Worm (Caenorhabditis elegans) whole organism, L4 larva: ENCODE data around the gene C33A12.19.

Experiments
- F37D6.2 ChIP-seq: sonication (generic microtip); optimal IDR thresholded peaks from 2 replicates; lab custom pipeline; 2016; ENCODE audit warnings: mild to moderate bottlenecking, missing genetic modification characterization, missing compliant biosample characterization
- R02D3.7 ChIP-seq: fragments of 150-350 bp; sonication (generic microtip); optimal IDR thresholded peaks from 3 replicates; lab custom pipeline; 2014; ENCODE audit warnings: missing biosample characterization, missing genetic modification characterization
- aly-2 ChIP-seq: sonication (generic microtip); optimal IDR thresholded peaks from 2 replicates; lab custom pipeline; 2018; ENCODE audit warnings: missing biosample characterization, missing genetic modification characterization
- ceh-28 ChIP-seq: fragments of 150-350 bp; optimal IDR thresholded peaks from 2 replicates; lab custom pipeline; 2014; ENCODE audit warnings: missing biosample characterization, missing genetic modification reagents, missing genetic modification characterization
- lim-7 ChIP-seq: fragments of 200-800 bp; sonication (Bioruptor generic); IDR thresholded peaks from 2 replicates; pipeline ENCODE4 v1.3.6; 2022; ENCODE audit warnings: missing genetic modification characterization, missing compliant biosample characterization
- lin-38 ChIP-seq: fragments of 200-800 bp; sonication (Bioruptor generic); IDR thresholded peaks from 2 replicates; pipeline ENCODE4 v1.3.6; 2022; ENCODE audit warnings: missing genetic modification reagents, missing genetic modification characterization, missing compliant biosample characterization
- mdt-29 ChIP-seq: fragments of 200-800 bp; sonication (Bioruptor generic); IDR thresholded peaks from 2 replicates; pipeline ENCODE4 v1.3.6; 2022; ENCODE audit warnings: missing genetic modification reagents, missing genetic modification characterization, missing compliant biosample characterization
- nhr-6 ChIP-seq: fragments of 150-350 bp; optimal IDR thresholded peaks from 2 replicates; lab custom pipeline; 2014; ENCODE audit warnings: missing biosample characterization, missing genetic modification characterization
- nhr-77 ChIP-seq: fragments of 150-350 bp; optimal IDR thresholded peaks from 2 replicates; lab custom pipeline; 2014; ENCODE audit warnings: missing biosample characterization, missing genetic modification characterization
- set-16 ChIP-seq: fragments of 200-800 bp; sonication (Bioruptor generic); IDR thresholded peaks from 2 replicates; pipeline ENCODE4 v1.3.6; 2022; ENCODE audit warnings: missing genetic modification reagents, missing genetic modification characterization, missing compliant biosample characterization
- snpc-4 ChIP-seq: fragments of 150-350 bp; optimal IDR thresholded peaks from 2 replicates; lab custom pipeline; 2014; ENCODE audit warnings: missing biosample characterization, missing genetic modification characterization
- ztf-11 ChIP-seq: fragments of 150-350 bp; optimal IDR thresholded peaks from 2 replicates; lab custom pipeline; 2014; ENCODE audit warnings: missing biosample characterization, missing genetic modification characterization

ce11 chrIV:9527002-9527401 lies 10.2 kb downstream of the C33A12.19 start:
- TF ChIP-seq nhr-6 (tag; lab: Kevin White, UChicago) (peak; percentile 9), R02D3.7 (tag; lab: Kevin White, UChicago) (no peak), aly-2 (tag; lab: Kevin White, UChicago) (no peak), nhr-77 (tag; lab: Kevin White, UChicago) (peak; percentile 60), snpc-4 (no peak), mdt-29 (GFP tag; lab: Robert Waterston, UW) (no peak), set-16 (GFP tag; lab: Robert Waterston, UW) (no peak), lin-38 (GFP tag; lab: Robert Waterston, UW) (no peak), ztf-11 (tag; lab: Kevin White, UChicago) (no peak), F37D6.2 (tag; lab: Kevin White, UChicago) (no peak), lim-7 (GFP tag; lab: Robert Waterston, UW) (no peak), ceh-28 (tag; lab: Kevin White, UChicago) (no peak)
